Fruit fly (Drosophila melanogaster) whole organism, prepupa: Measurements from ENCODE around the gene CG17111.

Experiments used
- CG10631 ChIP-seq: fragments of 200-800 bp; sonication (Bioruptor generic); optimal IDR thresholded peaks from 2 replicates; lab custom pipeline; 2016; ENCODE audit warnings: missing biosample characterization, missing genetic modification characterization
- CG15336 ChIP-seq: fragments of 200-800 bp; sonication (Bioruptor generic); IDR thresholded peaks from 2 replicates; pipeline ENCODE4 v1.3.6; 2022; ENCODE audit warnings: missing biosample characterization, missing genetic modification characterization
- CG1621 ChIP-seq: fragments of 200-800 bp; sonication (Bioruptor generic); optimal IDR thresholded peaks from 3 replicates; lab custom pipeline; 2018; ENCODE audit warnings: missing biosample characterization, mild to moderate bottlenecking, missing genetic modification characterization
- CG3032 ChIP-seq: fragments of 200-800 bp; optimal IDR thresholded peaks from 2 replicates; lab custom pipeline; 2019; ENCODE audit warnings: missing biosample characterization, mild to moderate bottlenecking, missing genetic modification characterization, moderate library complexity
- CG31627 ChIP-seq: fragments of 200-800 bp; sonication (Bioruptor generic); optimal IDR thresholded peaks from 3 replicates; lab custom pipeline; 2016; ENCODE audit warnings: missing biosample characterization, missing genetic modification characterization
- CG3919 ChIP-seq: fragments of 200-800 bp; sonication (Bioruptor generic); optimal IDR thresholded peaks from 3 replicates; lab custom pipeline; 2016; ENCODE audit warnings: missing biosample characterization, missing genetic modification characterization
- CG6792 ChIP-seq: fragments of 200-800 bp; sonication (Bioruptor generic); optimal IDR thresholded peaks from 3 replicates; lab custom pipeline; 2016; ENCODE audit warnings: missing biosample characterization, missing genetic modification characterization
- CG8632 ChIP-seq: fragments of 200-800 bp; sonication (Bioruptor generic); optimal IDR thresholded peaks from 3 replicates; lab custom pipeline; 2016; ENCODE audit warnings: missing biosample characterization, missing genetic modification characterization
- Gug ChIP-seq: fragments of 200-800 bp; sonication (Bioruptor generic); IDR thresholded peaks from 2 replicates; pipeline ENCODE4 v1.3.6; 2022; ENCODE audit warnings: missing biosample characterization, missing genetic modification characterization
- Hr39 ChIP-seq: fragments of 200-800 bp; sonication (Bioruptor generic); optimal IDR thresholded peaks from 2 replicates; lab custom pipeline; 2016; ENCODE audit warnings: missing biosample characterization, missing genetic modification characterization
- Lpt ChIP-seq: fragments of 200-800 bp; sonication (Bioruptor generic); optimal IDR thresholded peaks from 3 replicates; lab custom pipeline; 2016; ENCODE audit warnings: missing biosample characterization, missing genetic modification characterization
- svp ChIP-seq: fragments of 200-800 bp; sonication (Bioruptor generic); peaks from one replicate; lab custom pipeline; 2016; ENCODE audit warnings: missing biosample characterization, missing genetic modification characterization

dm6 chr3R:23088252-23088651, 21.2 kb upstream of the CG17111 start:
- no peak for TF ChIP-seq Gug (GFP tag; lab: Robert Waterston, UW)
- no peak for TF ChIP-seq CG8632 (GFP tag; lab: Kevin White, UChicago)
- TF ChIP-seq CG31627, result no peak
- TF ChIP-seq CG6792 (GFP tag; lab: Kevin White, UChicago), result no peak
- no peak for TF ChIP-seq Hr39
- TF ChIP-seq CG1621 (tag; lab: Kevin White, UChicago), result no peak
- no peak for TF ChIP-seq Lpt (GFP tag; lab: Kevin White, UChicago)
- no peak for TF ChIP-seq CG3032 (tag; lab: Kevin White, UChicago)
- no peak for TF ChIP-seq svp (GFP tag; lab: Kevin White, UChicago)
- no peak for TF ChIP-seq CG10631 (GFP tag; lab: Kevin White, UChicago)
- no peak for TF ChIP-seq CG3919 (GFP tag; lab: Kevin White, UChicago)
- TF ChIP-seq CG15336 (GFP tag; lab: Robert Waterston, UW), result no peak
